Worm (Caenorhabditis elegans) whole organism, late embryonic: ENCODE measurements around the gene str-7.

Experiments
- dve-1 ChIP-seq: sonication (generic microtip); optimal IDR thresholded peaks from 2 replicates; lab custom pipeline; 2017; ENCODE audit warnings: antibody characterized with exemption, mild to moderate bottlenecking, missing genetic modification characterization, missing compliant biosample characterization
- fkh-10 ChIP-seq: fragments of 150-350 bp; optimal IDR thresholded peaks from 2 replicates; lab custom pipeline; 2014; ENCODE audit warnings: missing biosample characterization, missing genetic modification reagents, missing genetic modification characterization
- hlh-15 ChIP-seq: sonication (generic microtip); optimal IDR thresholded peaks from 2 replicates; lab custom pipeline; 2016; ENCODE audit warnings: missing genetic modification characterization, missing compliant biosample characterization

DNA sequence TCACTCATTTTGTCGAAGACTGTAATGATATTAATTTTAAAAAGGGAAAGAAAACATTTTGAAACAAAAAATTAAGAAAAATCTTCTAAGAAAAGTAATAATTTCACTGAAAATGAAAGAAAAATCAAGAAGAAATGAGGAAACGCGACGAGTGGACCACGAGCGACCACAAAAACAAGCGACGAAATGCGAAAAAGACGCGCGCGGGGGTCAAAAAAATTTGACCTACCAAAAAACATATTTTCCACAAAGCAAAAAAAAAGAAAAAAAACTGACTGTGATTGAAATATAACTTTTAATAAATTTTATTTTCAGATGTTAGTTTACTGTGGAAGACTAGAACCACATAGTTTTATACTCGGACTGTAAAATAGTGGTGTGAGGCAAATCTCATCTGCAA lies 40.5 kb downstream of the str-7 start, which contains the start of gene F14H3.6:
- no peak for TF ChIP-seq dve-1 (tag; lab: Kevin White, UChicago)
- TF ChIP-seq hlh-15 (tag; lab: Kevin White, UChicago), result no peak
- TF ChIP-seq fkh-10 (GFP tag; lab: Kevin White, UChicago), result no peak
